Fruit fly (Drosophila melanogaster) whole organism, pupa: ENCODE results near the gene mof.
A peak's percentile ranks its signal among the peaks of the same experiment; 100 is the strongest.

Experiments used
- CG10348 ChIP-seq: fragments of 200-800 bp; sonication (Bioruptor generic); IDR thresholded peaks from 2 replicates; pipeline ENCODE4 v1.3.6; 2022; ENCODE audit warnings: missing biosample characterization, missing genetic modification characterization
- CG12605 ChIP-seq: fragments of 200-800 bp; sonication (Bioruptor generic); IDR thresholded peaks from 2 replicates; pipeline ENCODE4 v1.3.6; 2022; ENCODE audit warnings: missing biosample characterization, missing genetic modification characterization
- CG13204 ChIP-seq: fragments of 200-800 bp; sonication (Bioruptor generic); optimal IDR thresholded peaks from 2 replicates; lab custom pipeline; 2018; ENCODE audit warnings: missing biosample characterization, mild to moderate bottlenecking, missing genetic modification characterization, moderate library complexity
- CG14655 ChIP-seq: fragments of 200-800 bp; sonication (Bioruptor generic); optimal IDR thresholded peaks from 3 replicates; lab custom pipeline; 2017; ENCODE audit warnings: mild to moderate bottlenecking, missing biosample characterization, missing genetic modification reagents, missing genetic modification characterization
- CG15710 ChIP-seq: fragments of 200-800 bp; sonication (Bioruptor generic); optimal IDR thresholded peaks from 2 replicates; lab custom pipeline; 2018; ENCODE audit warnings: missing biosample characterization, mild to moderate bottlenecking, missing genetic modification characterization, moderate library complexity
- CG17806 ChIP-seq: fragments of 200-800 bp; sonication (Bioruptor generic); optimal IDR thresholded peaks from 2 replicates; lab custom pipeline; 2018; ENCODE audit warnings: missing biosample characterization, mild to moderate bottlenecking, missing genetic modification characterization, moderate library complexity
- CG32121 ChIP-seq: fragments of 200-800 bp; sonication (Bioruptor generic); IDR thresholded peaks from 2 replicates; pipeline ENCODE4 v1.3.6; 2022; ENCODE audit warnings: missing biosample characterization, missing genetic modification characterization
- CG34367 ChIP-seq: fragments of 200-800 bp; sonication (Bioruptor generic); optimal IDR thresholded peaks from 2 replicates; lab custom pipeline; 2018; ENCODE audit warnings: missing biosample characterization, mild to moderate bottlenecking, missing genetic modification characterization
- CG4496 ChIP-seq: fragments of 200-800 bp; sonication (Bioruptor generic); IDR thresholded peaks from 3 replicates; pipeline ENCODE4 v1.3.6; 2022; ENCODE audit warnings: missing biosample characterization, missing genetic modification characterization
- CG8159 ChIP-seq: fragments of 200-800 bp; sonication (Bioruptor generic); optimal IDR thresholded peaks from 3 replicates; lab custom pipeline; 2018; ENCODE audit warnings: missing biosample characterization, mild to moderate bottlenecking, missing genetic modification characterization, moderate library complexity
- CG8301 ChIP-seq: fragments of 200-800 bp; sonication (Bioruptor generic); optimal IDR thresholded peaks from 2 replicates; lab custom pipeline; 2018; ENCODE audit warnings: missing biosample characterization, mild to moderate bottlenecking, missing genetic modification characterization
- CG9948 ChIP-seq: fragments of 200-800 bp; sonication (Bioruptor generic); optimal IDR thresholded peaks from 2 replicates; lab custom pipeline; 2018; ENCODE audit warnings: missing biosample characterization, mild to moderate bottlenecking, missing genetic modification characterization, moderate library complexity
- D1 ChIP-seq: fragments of 200-800 bp; sonication (Bioruptor generic); optimal IDR thresholded peaks from 2 replicates; lab custom pipeline; 2018; ENCODE audit warnings: missing biosample characterization, mild to moderate bottlenecking, missing genetic modification characterization, moderate library complexity
- EcR ChIP-seq: fragments of 200-800 bp; sonication (Bioruptor generic); optimal IDR thresholded peaks from 3 replicates; lab custom pipeline; 2019; ENCODE audit warnings: missing biosample characterization, missing genetic modification characterization, mild to moderate bottlenecking, moderate library complexity, missing genetic modification reagents
- Ets98B ChIP-seq: fragments of 200-800 bp; sonication (Bioruptor generic); IDR thresholded peaks from 2 replicates; pipeline ENCODE4 v1.3.6; 2022; ENCODE audit warnings: missing biosample characterization, missing genetic modification characterization
- Pif1A ChIP-seq: fragments of 200-800 bp; sonication (Bioruptor generic); optimal IDR thresholded peaks from 3 replicates; lab custom pipeline; 2016; ENCODE audit warnings: missing biosample characterization, missing genetic modification characterization
- Pif1B ChIP-seq: fragments of 200-800 bp; sonication (Bioruptor generic); optimal IDR thresholded peaks from 3 replicates; lab custom pipeline; 2016; ENCODE audit warnings: missing biosample characterization, missing genetic modification characterization
- Snoo ChIP-seq: fragments of 200-800 bp; sonication (Bioruptor generic); optimal IDR thresholded peaks from 3 replicates; lab custom pipeline; 2017; ENCODE audit warnings: missing biosample characterization, mild to moderate bottlenecking, missing genetic modification characterization, inconsistent platforms
- fd96Ca ChIP-seq: fragments of 200-800 bp; sonication (Bioruptor generic); IDR thresholded peaks from 3 replicates; pipeline ENCODE4 v1.3.6; 2022; ENCODE audit warnings: missing biosample characterization, missing genetic modification characterization
- gl ChIP-seq: fragments of 200-800 bp; sonication (Bioruptor generic); optimal IDR thresholded peaks from 2 replicates; lab custom pipeline; 2018; ENCODE audit warnings: missing biosample characterization, mild to moderate bottlenecking, missing genetic modification characterization
- rn ChIP-seq: fragments of 200-800 bp; sonication (Bioruptor generic); IDR thresholded peaks from 2 replicates; pipeline ENCODE4 v1.3.6; 2022; ENCODE audit warnings: missing biosample characterization, missing genetic modification characterization

Gene mof

DNA sequence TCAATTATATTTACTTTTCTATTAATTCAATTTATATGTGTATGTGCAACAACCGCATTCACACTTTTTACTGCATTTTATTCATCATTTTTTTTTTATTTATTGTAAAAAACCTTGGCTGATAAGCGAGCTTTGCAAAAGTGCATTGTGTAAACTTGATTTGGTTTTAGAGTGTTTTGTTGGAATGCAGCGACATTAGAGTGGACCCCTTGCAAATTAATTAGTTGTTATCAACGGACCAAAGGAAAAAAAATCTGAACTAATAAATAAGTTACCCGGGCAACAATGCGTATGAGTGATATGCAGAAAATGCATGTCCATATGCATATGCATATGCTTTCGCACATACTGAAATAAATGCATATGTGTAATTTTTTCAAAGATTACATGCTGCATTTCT, 44.3 kb upstream of the mof start:
- TF ChIP-seq CG9948 (tag; lab: Kevin White, UChicago), result no peak
- peak; percentile 17 for TF ChIP-seq CG14655
- peak; percentile 4 for TF ChIP-seq CG8301 (tag; lab: Kevin White, UChicago)
- no peak for TF ChIP-seq gl (tag; lab: Kevin White, UChicago)
- TF ChIP-seq fd96Ca (GFP tag; lab: Robert Waterston, UW), result no peak; the same call in 2 of the 3 replicates
- no peak for TF ChIP-seq CG13204
- no peak for TF ChIP-seq Snoo (tag; lab: Kevin White, UChicago)
- TF ChIP-seq CG8159, result no peak
- TF ChIP-seq Pif1A (GFP tag; lab: Kevin White, UChicago), result no peak
- TF ChIP-seq CG10348, result no peak
- no peak for TF ChIP-seq D1
- TF ChIP-seq rn, result no peak
- TF ChIP-seq CG12605 (GFP tag; lab: Robert Waterston, UW), result peak; percentile 68
- TF ChIP-seq CG34367 (tag; lab: Kevin White, UChicago), result no peak
- no peak for TF ChIP-seq EcR

DNA sequence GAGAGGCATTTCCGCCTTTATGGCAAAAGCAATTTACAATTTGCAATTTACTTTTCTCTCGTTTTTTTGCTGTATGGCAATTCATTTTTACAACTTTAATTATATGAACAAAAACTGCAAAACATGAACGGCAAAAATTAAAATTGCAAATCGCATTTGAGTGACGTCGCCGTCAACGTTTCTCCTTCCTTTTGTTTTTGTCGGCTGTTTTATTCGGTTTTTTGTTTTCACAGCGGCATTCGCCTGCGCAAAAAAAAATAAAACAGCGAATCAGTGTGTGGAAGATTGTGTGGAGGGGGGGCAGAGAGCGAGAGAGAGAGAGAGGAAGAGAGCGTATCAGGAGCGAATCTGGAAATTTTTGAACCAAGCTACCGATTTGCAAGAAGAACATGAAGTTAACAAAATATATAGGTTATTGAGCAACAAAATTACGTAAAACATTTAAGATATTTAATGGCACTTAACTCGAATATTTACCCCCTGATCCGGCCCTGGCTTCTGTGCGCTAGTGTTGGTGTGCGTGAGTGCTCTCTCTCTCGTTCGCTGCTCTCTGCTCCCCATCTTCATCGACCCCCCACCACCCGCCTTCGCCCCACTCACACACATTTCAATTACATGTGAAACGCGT, 42.0 kb upstream of the mof start:
- TF ChIP-seq CG10348 (peak; percentile 98), CG8301 (tag; lab: Kevin White, UChicago) (peak; percentile 99), Pif1A (GFP tag; lab: Kevin White, UChicago) (peak; percentile 99), CG17806 (peak; percentile 99), CG15710 (peak; percentile 99), EcR (peak; percentile 92), rn (peak; percentile 99), gl (tag; lab: Kevin White, UChicago) (peak; percentile 99), CG32121 (GFP tag; lab: Robert Waterston, UW) (peak; percentile 100), Ets98B (GFP tag; lab: Robert Waterston, UW) (peak; percentile 100), CG4496 (GFP tag; lab: Robert Waterston, UW) (peak; percentile 100), Pif1B (GFP tag; lab: Kevin White, UChicago) (peak; percentile 99), CG9948 (tag; lab: Kevin White, UChicago) (peak; percentile 99), CG14655 (peak; percentile 100), CG8159 (peak; percentile 99), Snoo (tag; lab: Kevin White, UChicago) (peak; percentile 100), CG13204 (peak; percentile 98), CG34367 (tag; lab: Kevin White, UChicago) (peak; percentile 99), D1 (peak; percentile 98), CG12605 (GFP tag; lab: Robert Waterston, UW) (peak; percentile 99), fd96Ca (GFP tag; lab: Robert Waterston, UW) (peak; percentile 100)
- TF ChIP-seq, all 21 proteins: peak for 21

DNA sequence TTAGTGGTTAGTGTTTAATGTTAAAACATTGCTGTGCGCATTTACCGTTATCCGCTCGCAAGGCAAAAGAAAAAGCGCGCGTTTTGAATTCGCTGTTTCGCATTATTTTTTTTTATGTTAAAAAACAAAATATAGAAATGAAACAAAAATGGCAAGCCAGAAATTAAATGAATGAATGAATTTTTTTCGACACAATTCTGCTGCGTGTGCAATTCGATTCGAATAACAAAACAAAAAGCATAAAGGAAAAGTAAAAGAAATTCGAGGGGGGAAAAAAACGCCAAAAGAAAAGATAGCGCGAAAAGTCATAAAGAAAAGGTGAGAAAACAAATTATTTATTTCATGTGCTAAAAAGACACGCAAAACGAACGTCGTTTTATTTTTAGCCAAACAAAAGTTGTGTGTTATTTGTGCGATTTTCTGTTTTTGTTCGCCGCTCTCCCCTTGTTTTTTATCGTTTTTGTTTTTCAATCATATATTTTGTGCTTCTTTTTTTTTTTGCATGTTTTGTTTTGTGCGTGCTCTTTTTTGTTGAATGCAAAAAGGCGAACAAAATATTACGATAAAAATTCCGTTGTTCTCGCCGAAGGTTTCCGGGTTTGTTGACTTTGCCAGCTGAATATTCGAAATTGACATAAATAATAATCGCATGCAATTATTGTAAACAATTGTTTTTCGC, 40.8 kb upstream of the mof start:
- TF ChIP-seq CG15710 (no peak), Snoo (tag; lab: Kevin White, UChicago) (peak; percentile 12), gl (tag; lab: Kevin White, UChicago) (no peak), D1 (no peak), CG32121 (GFP tag; lab: Robert Waterston, UW) (peak; percentile 29; the same call in 1 of the 2 replicates), CG34367 (tag; lab: Kevin White, UChicago) (no peak), CG4496 (GFP tag; lab: Robert Waterston, UW) (0 out of 3 replicates have a peak, but pooled peaks have one; percentile 51), CG12605 (GFP tag; lab: Robert Waterston, UW) (peak; percentile 38; the same call in 1 of the 2 replicates), CG13204 (no peak), fd96Ca (GFP tag; lab: Robert Waterston, UW) (no peak)

DNA sequence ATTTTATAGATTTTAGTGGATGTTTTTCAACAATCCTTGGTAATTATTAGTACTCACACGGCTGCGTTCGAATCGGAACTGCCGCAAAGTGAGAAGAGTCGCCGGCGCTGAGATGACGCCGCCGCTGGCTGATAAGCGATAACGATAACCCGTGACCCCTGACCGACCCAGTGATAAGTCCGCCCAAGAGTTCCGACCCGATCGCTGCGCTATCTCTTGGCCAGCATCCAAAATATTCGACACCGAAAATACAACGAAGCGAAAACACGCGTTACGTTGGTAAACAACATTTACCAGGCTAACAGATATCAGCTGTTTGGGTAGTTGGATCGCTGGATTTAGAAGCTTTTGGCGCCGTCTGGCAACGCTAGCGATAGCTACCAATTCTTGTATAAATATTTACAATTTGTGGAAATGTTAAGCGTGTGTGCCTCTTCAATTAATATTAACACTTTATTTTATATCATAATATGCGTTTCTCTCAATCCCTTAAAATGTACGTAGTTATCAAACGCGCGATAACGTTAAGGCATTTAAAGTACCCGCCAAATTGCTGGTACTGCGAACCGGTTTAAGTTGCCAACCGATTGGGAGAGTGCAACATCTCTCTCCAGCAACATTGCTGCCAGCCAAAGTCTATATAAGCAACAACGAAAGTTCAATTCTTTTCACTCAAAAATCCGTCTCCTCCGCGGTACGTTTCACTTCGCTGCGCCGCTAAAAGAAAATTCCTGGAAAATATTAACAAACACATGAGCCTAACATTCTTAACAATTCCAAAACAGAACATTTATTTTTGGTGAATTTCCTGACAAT, 40.0 kb upstream of the mof start, which contains the start of the genes Shmt and CG3726:
TSS of gene Shmt (minus strand) at position 304 of the 816 bp plus-strand sequence.
TSS of gene CG3726 (plus strand) at position 604 of the 816 bp plus-strand sequence.
- TF ChIP-seq EcR (no peak), rn (no peak), CG15710 (no peak), CG8301 (tag; lab: Kevin White, UChicago) (no peak), CG4496 (GFP tag; lab: Robert Waterston, UW) (0 out of 3 replicates have a peak, but pooled peaks have one; percentile 5), fd96Ca (GFP tag; lab: Robert Waterston, UW) (no peak), Pif1A (GFP tag; lab: Kevin White, UChicago) (peak; percentile 17), CG32121 (GFP tag; lab: Robert Waterston, UW) (no peak), CG12605 (GFP tag; lab: Robert Waterston, UW) (peak; percentile 30; the same call in 1 of the 2 replicates), D1 (peak; percentile 81), CG17806 (no peak)

DNA sequence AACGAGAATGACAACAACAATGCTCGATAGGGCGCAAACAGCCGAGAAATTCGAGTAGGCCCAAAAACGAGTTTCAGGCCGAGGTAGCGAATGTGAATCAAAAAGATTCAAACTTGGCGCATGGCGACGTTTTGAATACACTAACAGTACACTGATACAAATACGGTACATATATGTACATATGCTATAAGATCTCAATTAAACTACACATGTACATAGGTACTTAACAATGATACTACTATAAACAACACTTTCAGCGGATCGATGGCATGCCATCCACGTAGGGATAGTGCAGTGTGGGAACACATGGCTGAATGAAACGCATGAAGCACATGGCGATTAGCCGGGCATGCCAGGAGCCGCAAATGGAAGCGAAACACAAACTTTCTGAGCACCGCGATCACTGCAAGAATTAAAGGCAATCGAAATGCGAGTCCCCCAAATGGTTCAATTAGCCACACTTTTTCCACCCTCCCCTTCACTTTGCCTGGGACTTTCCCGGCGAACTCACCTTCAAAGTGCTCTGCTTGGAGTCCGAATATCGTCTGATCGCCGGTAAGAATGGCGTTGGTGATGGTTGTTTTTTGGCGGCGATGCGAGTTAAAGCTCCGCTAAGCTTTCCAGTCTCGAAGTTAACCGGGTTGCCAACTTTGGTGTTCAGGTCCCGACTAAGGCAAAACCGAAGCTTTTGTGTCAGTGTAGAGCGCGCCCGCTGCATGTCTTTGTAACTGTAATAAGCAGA, 39.3 kb upstream of the mof start:
- TF ChIP-seq CG34367 (tag; lab: Kevin White, UChicago) (peak; percentile 5), CG8301 (tag; lab: Kevin White, UChicago) (no peak), Ets98B (GFP tag; lab: Robert Waterston, UW) (peak; percentile 30; the same call in 1 of the 2 replicates), Pif1B (GFP tag; lab: Kevin White, UChicago) (no peak), CG17806 (no peak), CG4496 (GFP tag; lab: Robert Waterston, UW) (0 out of 3 replicates have a peak, but pooled peaks have one; percentile 4), fd96Ca (GFP tag; lab: Robert Waterston, UW) (0 out of 3 replicates have a peak, but pooled peaks have one; percentile 51), Pif1A (GFP tag; lab: Kevin White, UChicago) (no peak), Snoo (tag; lab: Kevin White, UChicago) (no peak), CG13204 (no peak), CG8159 (peak; percentile 2), CG9948 (tag; lab: Kevin White, UChicago) (no peak), CG32121 (GFP tag; lab: Robert Waterston, UW) (0 out of 2 replicates have a peak, but pooled peaks have one; percentile 7)
